Fruit fly (Drosophila melanogaster) whole organism, wandering third instar larva: Measurements from ENCODE around the gene thw.

Source experiments
- Abd-B ChIP-seq: fragments of >200 bp; optimal IDR thresholded peaks from 2 replicates; lab custom pipeline; 2017; ENCODE audit warnings: missing biosample characterization, missing genetic modification characterization
- CG9705 ChIP-seq: fragments of 200-800 bp; sonication (Bioruptor generic); optimal IDR thresholded peaks from 2 replicates; lab custom pipeline; 2018; ENCODE audit warnings: missing biosample characterization, mild to moderate bottlenecking, missing genetic modification characterization
- CrebA ChIP-seq: fragments of 200-800 bp; sonication (Bioruptor generic); optimal IDR thresholded peaks from 2 replicates; lab custom pipeline; 2016; ENCODE audit warnings: missing biosample characterization, mild to moderate bottlenecking, missing genetic modification characterization, borderline replicate concordance
- Dif ChIP-seq: fragments of 200-275, 200-300 bp; sonication (Bioruptor generic); optimal IDR thresholded peaks from 2 replicates; lab custom pipeline; 2018; ENCODE audit warnings: missing biosample characterization, missing genetic modification characterization; ENCODE audit not compliant: partially characterized antibody
- GATAd ChIP-seq: sonication (Bioruptor generic); optimal IDR thresholded peaks from 2 replicates; lab custom pipeline; 2016; ENCODE audit warnings: missing biosample characterization, missing genetic modification characterization
- HLH106 ChIP-seq: fragments of 200-800 bp; optimal IDR thresholded peaks from 3 replicates; lab custom pipeline; 2019; ENCODE audit warnings: missing biosample characterization, mild to moderate bottlenecking, missing genetic modification characterization, moderate library complexity
- Hr78 ChIP-seq: fragments of >200 bp; optimal IDR thresholded peaks from 2 replicates; lab custom pipeline; 2017; ENCODE audit warnings: missing biosample characterization, missing genetic modification characterization
- Hr83 ChIP-seq: fragments of 200-300 bp; sonication (Bioruptor generic); optimal IDR thresholded peaks from 2 replicates; lab custom pipeline; 2016; ENCODE audit warnings: missing biosample characterization, mild to moderate bottlenecking, missing genetic modification characterization, moderate library complexity; ENCODE audit not compliant: poor library complexity, severe bottlenecking
- Mio ChIP-seq: sonication (Bioruptor generic); optimal IDR thresholded peaks from 2 replicates; lab custom pipeline; 2016; ENCODE audit warnings: missing biosample characterization, missing genetic modification characterization
- Myc ChIP-seq: fragments of >200 bp; optimal IDR thresholded peaks from 2 replicates; lab custom pipeline; 2017
- OdsH ChIP-seq: fragments of 200-800 bp; sonication (Bioruptor generic); optimal IDR thresholded peaks from 2 replicates; lab custom pipeline; 2016; ENCODE audit warnings: missing biosample characterization, mild to moderate bottlenecking, missing genetic modification characterization
- Vsx2 ChIP-seq: fragments of 200-300, 225-300 bp; sonication (Bioruptor generic); optimal IDR thresholded peaks from 2 replicates; lab custom pipeline; 2018; ENCODE audit warnings: missing biosample characterization, missing genetic modification characterization; ENCODE audit not compliant: partially characterized antibody
- br ChIP-seq: fragments of 200-800 bp; sonication (Bioruptor generic); optimal IDR thresholded peaks from 2 replicates; lab custom pipeline; 2016; ENCODE audit warnings: missing biosample characterization, missing genetic modification characterization
- brk ChIP-seq: fragments of 200-800 bp; sonication (Bioruptor generic); optimal IDR thresholded peaks from 2 replicates; lab custom pipeline; 2016; ENCODE audit warnings: missing biosample characterization, mild to moderate bottlenecking, missing genetic modification characterization
- dl ChIP-seq, 2 experiments: fragments of 175-275, 200-275 bp in 1 of 2; fragments of 200-275 bp in 1 of 2; sonication (Bioruptor generic); optimal IDR thresholded peaks; lab custom pipeline; 2018; ENCODE audit warnings: mild to moderate bottlenecking in 2 of 2, missing biosample characterization in 2 of 2, missing genetic modification characterization in 2 of 2, moderate library complexity in 2 of 2; ENCODE audit not compliant: partially characterized antibody in 2 of 2, insufficient read depth in 1 of 2
- dmrt93B ChIP-seq: fragments of 200-800 bp; sonication (Bioruptor generic); optimal IDR thresholded peaks from 2 replicates; lab custom pipeline; 2018; ENCODE audit warnings: missing biosample characterization, mild to moderate bottlenecking, missing genetic modification characterization
- ey ChIP-seq: fragments of 200-800 bp; sonication (Bioruptor generic); optimal IDR thresholded peaks from 2 replicates; lab custom pipeline; 2016; ENCODE audit warnings: missing biosample characterization, missing genetic modification characterization
- foxo ChIP-seq, 2 experiments: fragments of 200-800 bp; sonication (Bioruptor generic); optimal IDR thresholded peaks; 2 replicates in 1 of 2; 3 replicates in 1 of 2; lab custom pipeline; 2016 to 2017; ENCODE audit warnings: missing biosample characterization in 2 of 2, missing genetic modification characterization in 2 of 2
- fru ChIP-seq: fragments of 200-800 bp; sonication (Bioruptor generic); optimal IDR thresholded peaks from 3 replicates; lab custom pipeline; 2016; ENCODE audit warnings: missing biosample characterization, mild to moderate bottlenecking, missing genetic modification characterization
- h ChIP-seq: fragments of 200-800 bp; sonication (Bioruptor generic); optimal IDR thresholded peaks from 3 replicates; lab custom pipeline; 2016; ENCODE audit warnings: missing biosample characterization, mild to moderate bottlenecking, missing genetic modification characterization
- jim ChIP-seq: fragments of 175-275, 200-325 bp; sonication (Bioruptor generic); optimal IDR thresholded peaks from 2 replicates; lab custom pipeline; 2016; ENCODE audit warnings: missing biosample characterization, mild to moderate bottlenecking, missing genetic modification characterization
- lola ChIP-seq: fragments of >200 bp; optimal IDR thresholded peaks from 2 replicates; lab custom pipeline; 2017; ENCODE audit warnings: missing biosample characterization, missing genetic modification characterization
- pan ChIP-seq: fragments of >200 bp; optimal IDR thresholded peaks from 2 replicates; lab custom pipeline; 2017
- psq ChIP-seq: fragments of 200-800 bp; sonication (Bioruptor generic); optimal IDR thresholded peaks from 3 replicates; lab custom pipeline; 2017; ENCODE audit warnings: missing biosample characterization, mild to moderate bottlenecking, missing genetic modification characterization, moderate library complexity
- rgr ChIP-seq: fragments of 200-800 bp; sonication (Bioruptor generic); optimal IDR thresholded peaks from 3 replicates; lab custom pipeline; 2016; ENCODE audit warnings: missing biosample characterization, mild to moderate bottlenecking, missing genetic modification characterization
- sage ChIP-seq: fragments of 200-800 bp; sonication (Bioruptor generic); optimal IDR thresholded peaks from 2 replicates; lab custom pipeline; 2016; ENCODE audit warnings: missing biosample characterization, mild to moderate bottlenecking, missing genetic modification characterization
- sv ChIP-seq: fragments of 200-800 bp; sonication (Bioruptor generic); optimal IDR thresholded peaks from 3 replicates; lab custom pipeline; 2016; ENCODE audit warnings: missing biosample characterization, missing genetic modification characterization
- tai ChIP-seq: sonication (Bioruptor generic); optimal IDR thresholded peaks from 2 replicates; lab custom pipeline; 2016; ENCODE audit warnings: missing biosample characterization, missing genetic modification characterization
- usp ChIP-seq: fragments of >200 bp; optimal IDR thresholded peaks from 2 replicates; lab custom pipeline; 2017; ENCODE audit warnings: missing biosample characterization, missing genetic modification characterization
- woc ChIP-seq: sonication (Bioruptor generic); optimal IDR thresholded peaks from 2 replicates; lab custom pipeline; 2016; ENCODE audit warnings: missing biosample characterization, mild to moderate bottlenecking, missing genetic modification characterization

Gene thw

dm6 chr3R:7223972-7224464 is at the start of gene thw:
Gene thw, plus strand, starts transcription at chr3R:7224414.
- TF ChIP-seq jim (GFP tag; lab: Kevin White, UChicago) (no peak), Vsx2 (GFP tag; lab: Kevin White, UChicago) (no peak), Hr83 (GFP tag; lab: Kevin White, UChicago) (no peak), h (GFP tag; lab: Kevin White, UChicago) (no peak), pan (lab: Kevin White, UChicago) (no peak), br (no peak), foxo (GFP tag; optimal IDR thresholded peaks at IDR 0.05; lab: Kevin White, UChicago) (no peak), sage (GFP tag; lab: Kevin White, UChicago) (no peak), Mio (GFP tag; lab: Kevin White, UChicago) (no peak), HLH106 (no peak), psq (no peak)

- TF ChIP-seq Vsx2 (GFP tag; lab: Kevin White, UChicago), result no peak
- TF ChIP-seq woc (GFP tag; lab: Kevin White, UChicago), result no peak
- no peak for TF ChIP-seq Abd-B (GFP tag; lab: Kevin White, UChicago)
- TF ChIP-seq sv (GFP tag; lab: Kevin White, UChicago), result no peak
- TF ChIP-seq usp (GFP tag; lab: Kevin White, UChicago), result no peak
- no peak for TF ChIP-seq foxo (GFP tag; optimal IDR thresholded peaks at IDR 0.05; lab: Kevin White, UChicago)
- no peak for TF ChIP-seq Hr78 (GFP tag; lab: Kevin White, UChicago)
- TF ChIP-seq sage (GFP tag; lab: Kevin White, UChicago), result no peak
- TF ChIP-seq dmrt93B, result no peak
- no peak for TF ChIP-seq brk
- TF ChIP-seq GATAd (GFP tag; lab: Kevin White, UChicago), result no peak
- TF ChIP-seq CrebA (GFP tag; lab: Kevin White, UChicago), result no peak
- TF ChIP-seq lola (GFP tag; lab: Kevin White, UChicago), result no peak
- TF ChIP-seq Mio (GFP tag; lab: Kevin White, UChicago), result no peak
- TF ChIP-seq Hr83 (GFP tag; lab: Kevin White, UChicago), result no peak
- no peak for TF ChIP-seq OdsH (GFP tag; lab: Kevin White, UChicago)
- no peak for TF ChIP-seq rgr (GFP tag; lab: Kevin White, UChicago)
These were observed 49.5 kb upstream of the thw start for dm6 chr3R:7174755-7175154.

DNA sequence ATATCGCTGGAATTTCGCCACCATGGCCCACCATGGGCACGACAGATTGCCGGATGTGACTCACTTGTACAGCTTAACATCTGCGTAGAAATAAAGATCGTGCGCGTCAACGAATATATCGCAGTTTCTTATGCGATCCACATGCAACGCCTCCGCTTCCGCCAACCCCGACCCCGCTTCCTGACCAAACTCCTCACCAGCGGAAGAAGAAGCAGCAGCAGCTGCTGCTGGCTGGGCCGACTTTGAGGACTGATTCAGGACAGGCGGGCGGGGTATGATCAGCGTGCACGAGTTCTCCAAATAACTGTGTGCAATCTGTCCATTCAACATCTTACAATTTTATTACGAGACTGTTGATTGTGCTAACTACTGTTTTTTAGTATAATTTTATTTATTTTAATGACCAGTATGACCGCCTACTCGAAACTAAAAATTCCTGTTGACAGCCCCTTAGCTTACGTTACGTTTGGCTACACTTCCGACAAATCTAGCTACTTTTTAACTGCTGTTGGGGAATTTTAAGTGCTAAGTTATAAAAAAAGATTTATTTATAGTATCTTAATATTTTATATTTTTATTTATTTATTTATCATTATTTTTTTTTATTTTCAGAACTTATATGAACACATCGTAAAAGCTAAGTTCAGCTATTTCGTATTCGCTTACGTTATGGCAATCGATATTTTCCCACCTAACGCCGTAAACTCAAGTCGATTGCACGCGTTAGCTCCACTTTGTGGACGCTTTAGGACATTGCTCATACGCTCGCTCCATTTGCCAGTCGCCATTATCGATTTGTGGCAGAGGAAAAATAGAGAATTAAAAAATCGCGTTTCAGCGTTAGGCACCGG is 37.7 kb upstream of the thw start, which contains the start of the genes CG10055 and lap:
Gene CG10055 (minus strand): TSS at position 432 of the 851 bp plus-strand sequence.
Gene lap (plus strand): TSS at position 753 of the 851 bp plus-strand sequence.
- TF ChIP-seq fru (GFP tag; lab: Kevin White, UChicago), result no peak
- no peak for TF ChIP-seq br
- peak; percentile 2 for TF ChIP-seq Myc (lab: Kevin White, UChicago)
- TF ChIP-seq Hr83 (GFP tag; lab: Kevin White, UChicago), result no peak
- TF ChIP-seq Dif (GFP tag; lab: Kevin White, UChicago), result no peak
- TF ChIP-seq woc (GFP tag; lab: Kevin White, UChicago), result peak; percentile 4

DNA sequence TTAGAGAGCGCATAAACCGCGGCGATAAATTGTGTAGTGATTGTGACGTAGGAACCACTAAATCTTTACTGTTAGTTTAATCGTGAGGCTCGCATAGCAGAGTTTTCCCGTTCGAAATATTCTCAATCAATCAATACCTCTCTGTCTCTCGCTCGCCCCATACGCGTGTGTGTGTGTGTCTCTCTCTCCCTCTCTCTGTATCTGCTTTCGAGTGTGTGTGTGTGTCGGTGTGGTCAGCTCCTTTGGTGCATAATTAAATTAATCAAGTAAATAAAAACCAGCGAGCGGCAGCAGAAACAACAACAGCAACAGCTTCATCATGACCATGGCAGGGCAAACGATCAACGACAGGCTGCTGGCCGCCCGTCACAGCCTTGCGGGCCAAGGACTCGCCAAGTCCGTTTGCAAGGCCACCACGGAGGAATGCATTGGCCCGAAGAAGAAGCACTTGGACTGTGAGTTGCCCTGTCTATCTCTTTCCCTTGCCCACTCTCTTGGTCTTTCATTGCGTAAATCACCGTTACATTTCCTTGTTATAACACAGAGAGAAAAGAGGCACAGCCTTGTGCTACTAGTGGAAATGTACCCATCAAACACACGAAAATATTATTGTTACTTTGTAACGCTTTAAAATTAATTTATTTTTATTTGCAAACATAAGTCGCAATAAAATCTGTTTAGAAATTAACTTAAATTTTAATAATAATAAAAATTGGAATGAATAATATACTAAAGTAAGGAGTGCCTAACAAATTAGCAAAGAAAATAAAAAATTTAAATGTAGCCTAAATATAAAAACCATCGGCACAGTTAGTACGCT is 36.9 kb upstream of the thw start:
- TF ChIP-seq dl (GFP tag; optimal IDR thresholded peaks at IDR 0.05; lab: Kevin White, UChicago; ENCODE audit: insufficient read depth in 1 of 2, partially characterized antibody in 2 of 2) (peak; percentile 4 to 70), ey (GFP tag; lab: Kevin White, UChicago) (no peak), foxo (GFP tag; optimal IDR thresholded peaks at IDR 0.05; lab: Kevin White, UChicago) (no peak), Dif (GFP tag; lab: Kevin White, UChicago) (peak; percentile 71), h (GFP tag; lab: Kevin White, UChicago) (peak; percentile 21), Mio (GFP tag; lab: Kevin White, UChicago) (no peak), Hr78 (GFP tag; lab: Kevin White, UChicago) (no peak), OdsH (GFP tag; lab: Kevin White, UChicago) (peak; percentile 19), brk (no peak), tai (GFP tag; lab: Kevin White, UChicago) (no peak), HLH106 (no peak), rgr (GFP tag; lab: Kevin White, UChicago) (no peak), br (no peak), psq (peak; percentile 17), CG9705 (GFP tag; lab: Kevin White, UChicago) (no peak), Abd-B (GFP tag; lab: Kevin White, UChicago) (no peak), pan (lab: Kevin White, UChicago) (no peak)
